Worm (Caenorhabditis elegans): Measurements from ENCODE around the gene T14E8.2.

ce11 chrX:6509813-6510212 is 33.0 kb upstream of the T14E8.2 start:
- TF ChIP-seq C34B4.2 (tag; optimal IDR thresholded peaks at IDR 0.05) (no peak), lsy-2 (tag; optimal IDR thresholded peaks at IDR 0.05) (peak in 1 of 2 experiments; percentile 14), fos-1 (tag; optimal IDR thresholded peaks at IDR 0.05) (no peak), egl-27 (tag; optimal IDR thresholded peaks at IDR 0.05) (no peak), aha-1 (tag; optimal IDR thresholded peaks at IDR 0.05) (no peak), nhr-237 (tag; optimal IDR thresholded peaks at IDR 0.05) (no peak)

Measured in whole organism, L1 larva.